Fruit fly (Drosophila melanogaster) whole organism, prepupa: ENCODE results near the gene CG9555.
A peak's percentile ranks its signal among the peaks of the same experiment; 100 is the strongest.

Experiments used
- CG11902 ChIP-seq: fragments of 200-800 bp; sonication (Bioruptor generic); optimal IDR thresholded peaks from 3 replicates; lab custom pipeline; 2016; ENCODE audit warnings: missing biosample characterization, missing genetic modification characterization
- CG9139 ChIP-seq: fragments of 200-800 bp; sonication (Bioruptor generic); optimal IDR thresholded peaks from 3 replicates; lab custom pipeline; 2017; ENCODE audit warnings: missing biosample characterization, mild to moderate bottlenecking, missing genetic modification characterization
- Eip75B ChIP-seq: fragments of 200-800 bp; sonication (Bioruptor generic); optimal IDR thresholded peaks from 3 replicates; lab custom pipeline; 2016; ENCODE audit warnings: missing biosample characterization, missing genetic modification characterization
- svp ChIP-seq: fragments of 200-800 bp; sonication (Bioruptor generic); peaks from one replicate; lab custom pipeline; 2016; ENCODE audit warnings: missing biosample characterization, missing genetic modification characterization

DNA sequence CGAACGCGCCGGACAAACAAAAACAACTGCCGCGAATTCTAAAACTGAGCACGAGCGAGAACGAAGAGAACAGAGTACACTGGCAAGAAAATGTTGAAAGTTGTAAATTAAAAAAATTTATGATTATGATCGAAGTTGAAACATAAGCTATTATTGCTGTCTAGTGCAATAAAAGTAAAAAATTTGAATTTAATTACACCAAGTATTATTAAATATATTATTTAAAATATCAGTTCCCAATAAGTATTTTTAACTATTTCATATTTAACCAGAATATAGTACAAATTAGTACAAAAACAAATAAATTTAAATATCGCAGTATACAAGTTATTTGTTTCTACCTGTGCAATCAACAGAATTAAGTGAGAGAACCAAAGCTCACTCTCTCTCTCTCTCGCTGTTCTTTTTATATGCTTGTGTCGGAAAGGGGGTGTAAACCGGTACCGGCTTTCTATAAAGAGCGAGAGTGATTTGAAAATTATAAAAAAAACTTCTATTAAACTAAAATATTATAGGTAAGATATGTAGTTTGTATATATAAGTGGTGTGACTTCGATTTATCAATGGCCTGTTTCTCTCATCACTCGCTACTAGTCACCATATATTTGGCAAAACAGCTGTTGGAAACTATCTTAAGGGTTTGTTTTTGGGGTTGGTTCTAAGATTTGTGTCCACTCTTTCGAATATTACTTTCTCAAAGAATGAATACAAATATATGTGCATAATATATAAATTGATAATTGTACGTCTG is 40.2 kb upstream of the CG9555 start, which contains the start of gene C1GalTA:
- peak; percentile 86 for TF ChIP-seq Eip75B
- TF ChIP-seq CG9139: peak; percentile 97
- peak; percentile 82 for TF ChIP-seq CG11902
- peak; percentile 96 for TF ChIP-seq svp (GFP tag; lab: Kevin White, UChicago)
